Worm (Caenorhabditis elegans) whole organism, L3 larva: Measurements from ENCODE around the gene atic-1.

ENCODE experiments used
- R02D3.7 ChIP-seq: fragments of 150-350 bp; optimal IDR thresholded peaks from 2 replicates; lab custom pipeline; 2014; ENCODE audit warnings: missing biosample characterization, missing genetic modification characterization
- ZK546.5 ChIP-seq: sonication (generic microtip); optimal IDR thresholded peaks from 2 replicates; lab custom pipeline; 2017; ENCODE audit warnings: missing biosample characterization, missing genetic modification characterization
- aly-2 ChIP-seq: fragments of 150-350 bp; optimal IDR thresholded peaks from 2 replicates; lab custom pipeline; 2014; ENCODE audit warnings: missing biosample characterization, missing genetic modification characterization
- ama-1 ChIP-seq: fragments of 150-350 bp; optimal IDR thresholded peaks from 2 replicates; lab custom pipeline; 2018
- ceh-82 ChIP-seq: fragments of 150-350 bp; optimal IDR thresholded peaks from 2 replicates; lab custom pipeline; 2014; ENCODE audit warnings: missing biosample characterization, missing genetic modification characterization
- ceh-9 ChIP-seq: sonication (generic microtip); optimal IDR thresholded peaks from 2 replicates; lab custom pipeline; 2018; ENCODE audit warnings: missing biosample characterization, missing genetic modification characterization
- egl-27 ChIP-seq: sonication (generic microtip); optimal IDR thresholded peaks from 4 replicates; lab custom pipeline; 2017; ENCODE audit warnings: missing biosample characterization, missing genetic modification reagents, missing genetic modification characterization
- egl-5 ChIP-seq: fragments of 150-350 bp; optimal IDR thresholded peaks from 2 replicates; lab custom pipeline; 2017; ENCODE audit warnings: missing biosample characterization, missing genetic modification reagents, missing genetic modification characterization, inconsistent platforms
- elt-1 ChIP-seq: fragments of 150-350 bp; optimal IDR thresholded peaks from 2 replicates; lab custom pipeline; 2014; ENCODE audit warnings: missing biosample characterization, missing genetic modification characterization
- elt-2 ChIP-seq: sonication (generic microtip); optimal IDR thresholded peaks from 2 replicates; lab custom pipeline; 2016; ENCODE audit warnings: missing genetic modification reagents, mild to moderate bottlenecking, missing genetic modification characterization, missing compliant biosample characterization
- elt-3 ChIP-seq, 3 experiments: fragments of 150-350 bp in 1 of 3; sonication (generic microtip) in 2 of 3; optimal IDR thresholded peaks; 2 replicates in 2 of 3; 4 replicates in 1 of 3; lab custom pipeline; 2014 to 2017; ENCODE audit warnings: missing biosample characterization in 3 of 3, missing genetic modification characterization in 3 of 3
- eor-1 ChIP-seq, 2 experiments: fragments of 150-350 bp; optimal IDR thresholded peaks; 2 replicates each; lab custom pipeline; 2014 to 2018; ENCODE audit warnings: missing biosample characterization in 2 of 2, missing genetic modification characterization in 2 of 2
- fkh-10 ChIP-seq: sonication (generic microtip); optimal IDR thresholded peaks from 2 replicates; lab custom pipeline; 2017; ENCODE audit warnings: missing biosample characterization, missing genetic modification reagents, missing genetic modification characterization
- fos-1 ChIP-seq: fragments of 150-350 bp; optimal IDR thresholded peaks from 2 replicates; lab custom pipeline; 2014; ENCODE audit warnings: missing biosample characterization, missing genetic modification characterization
- hmg-11 ChIP-seq: sonication (generic microtip); optimal IDR thresholded peaks from 2 replicates; lab custom pipeline; 2016; ENCODE audit warnings: missing genetic modification characterization, missing compliant biosample characterization
- jun-1 ChIP-seq: fragments of 150-350 bp; optimal IDR thresholded peaks from 2 replicates; lab custom pipeline; 2014; ENCODE audit warnings: missing biosample characterization, missing genetic modification reagents, missing genetic modification characterization
- lin-15B ChIP-seq: fragments of 150-350 bp; optimal IDR thresholded peaks from 2 replicates; lab custom pipeline; 2014; ENCODE audit warnings: missing biosample characterization, missing genetic modification characterization
- lin-39 ChIP-seq: fragments of 150-350 bp; optimal IDR thresholded peaks from 2 replicates; lab custom pipeline; 2018; ENCODE audit warnings: missing biosample characterization, missing genetic modification reagents, missing genetic modification characterization
- lsy-12 ChIP-seq: sonication (generic microtip); optimal IDR thresholded peaks from 2 replicates; lab custom pipeline; 2016; ENCODE audit warnings: mild to moderate bottlenecking, missing genetic modification characterization, missing compliant biosample characterization
- mml-1 ChIP-seq: fragments of 150-350 bp; sonication (generic microtip); optimal IDR thresholded peaks from 3 replicates; lab custom pipeline; 2014; ENCODE audit warnings: missing biosample characterization, missing genetic modification characterization
- nfya-1 ChIP-seq: sonication (generic microtip); optimal IDR thresholded peaks from 2 replicates; lab custom pipeline; 2017; ENCODE audit warnings: missing genetic modification characterization, mild to moderate bottlenecking, missing compliant biosample characterization, antibody characterized with exemption, moderate library complexity; ENCODE audit not compliant: insufficient read depth
- nhr-12 ChIP-seq: fragments of 150-350 bp; optimal IDR thresholded peaks from 2 replicates; lab custom pipeline; 2014; ENCODE audit warnings: missing biosample characterization, missing genetic modification characterization
- nhr-23 ChIP-seq: fragments of 150-350 bp; optimal IDR thresholded peaks from 2 replicates; lab custom pipeline; 2014; ENCODE audit warnings: missing biosample characterization, missing genetic modification reagents, missing genetic modification characterization
- nhr-237 ChIP-seq: fragments of 150-350 bp; optimal IDR thresholded peaks from 2 replicates; lab custom pipeline; 2014; ENCODE audit warnings: missing biosample characterization, missing genetic modification characterization
- nhr-25 ChIP-seq: sonication (generic microtip); optimal IDR thresholded peaks from 2 replicates; lab custom pipeline; 2017; ENCODE audit warnings: missing biosample characterization, missing genetic modification characterization
- nhr-43 ChIP-seq: sonication (generic microtip); optimal IDR thresholded peaks from 2 replicates; lab custom pipeline; 2016; ENCODE audit warnings: mild to moderate bottlenecking, missing genetic modification characterization, missing compliant biosample characterization; ENCODE audit not compliant: poor library complexity, severe bottlenecking
- nhr-67 ChIP-seq: fragments of 150-350 bp; optimal IDR thresholded peaks from 2 replicates; lab custom pipeline; 2014; ENCODE audit warnings: missing biosample characterization, missing genetic modification characterization
- nhr-76 ChIP-seq: fragments of 150-350 bp; sonication (generic microtip); optimal IDR thresholded peaks from 5 replicates; lab custom pipeline; 2014; ENCODE audit warnings: missing biosample characterization, missing genetic modification characterization
- nhr-77 ChIP-seq: fragments of 150-350 bp; optimal IDR thresholded peaks from 2 replicates; lab custom pipeline; 2014; ENCODE audit warnings: missing biosample characterization, missing genetic modification characterization
- pha-4 ChIP-seq: fragments of 150-350 bp; optimal IDR thresholded peaks from 2 replicates; lab custom pipeline; 2014; ENCODE audit warnings: missing biosample characterization, missing genetic modification reagents, missing genetic modification characterization
- pqm-1 ChIP-seq: fragments of 150-350 bp; optimal IDR thresholded peaks from 2 replicates; lab custom pipeline; 2017; ENCODE audit warnings: missing biosample characterization, missing genetic modification characterization, inconsistent platforms
- skn-1 ChIP-seq: fragments of 150-350 bp; optimal IDR thresholded peaks from 2 replicates; lab custom pipeline; 2014; ENCODE audit warnings: missing biosample characterization, missing genetic modification characterization
- snpc-4 ChIP-seq: fragments of 150-350 bp; optimal IDR thresholded peaks from 2 replicates; lab custom pipeline; 2014; ENCODE audit warnings: missing biosample characterization, missing genetic modification characterization
- tbx-2 ChIP-seq: sonication (generic microtip); optimal IDR thresholded peaks from 2 replicates; lab custom pipeline; 2016; ENCODE audit warnings: mild to moderate bottlenecking, missing genetic modification characterization, missing compliant biosample characterization
- zag-1 ChIP-seq: fragments of 150-350 bp; optimal IDR thresholded peaks from 2 replicates; lab custom pipeline; 2014; ENCODE audit warnings: missing biosample characterization, missing genetic modification characterization
- ztf-11 ChIP-seq: fragments of 150-350 bp; optimal IDR thresholded peaks from 2 replicates; lab custom pipeline; 2014; ENCODE audit warnings: missing biosample characterization, missing genetic modification characterization
- ztf-4 ChIP-seq: fragments of 150-350 bp; optimal IDR thresholded peaks from 2 replicates; lab custom pipeline; 2014; ENCODE audit warnings: missing biosample characterization, missing genetic modification characterization

The atic-1 gene

ce11 chrIV:7897443-7897842, 15.6 kb downstream of the atic-1 start, which contains the start of gene ilys-4:
Gene ilys-4 (minus strand): TSS chrIV:7897543.
- TF ChIP-seq eor-1 (tag; optimal IDR thresholded peaks at IDR 0.05; lab: Kevin White, UChicago) (no peak), ztf-4 (tag; lab: Kevin White, UChicago) (no peak), lin-39 (tag; lab: Kevin White, UChicago) (peak; percentile 62), pha-4 (tag; lab: Kevin White, UChicago) (no peak), nhr-76 (tag; lab: Kevin White, UChicago) (no peak)
- TF ChIP-seq, all 47 proteins: peak for 1

- TF ChIP-seq nhr-77 (tag; lab: Kevin White, UChicago) (no peak), fkh-10 (GFP tag; lab: Kevin White, UChicago) (peak; percentile 74)
- TF ChIP-seq, all 47 proteins: peak for 1
These were observed 16.1 kb downstream of the atic-1 start for ce11 chrIV:7897953-7898352.

- TF ChIP-seq elt-2 (tag; lab: Kevin White, UChicago) (peak; percentile 79), nhr-67 (tag; lab: Kevin White, UChicago) (no peak), pha-4 (tag; lab: Kevin White, UChicago) (peak; percentile 42), pqm-1 (tag; lab: Kevin White, UChicago) (peak; percentile 75)
- TF ChIP-seq, all 47 proteins: peak for 3
These were observed 16.7 kb downstream of the atic-1 start for ce11 chrIV:7898489-7898888.

ce11 chrIV:7902221-7902904, 20.5 kb downstream of the atic-1 start, which contains the start of gene arp-11:
Gene arp-11 (minus strand): TSS chrIV:7902271.
- TF ChIP-seq nhr-77 (tag; lab: Kevin White, UChicago) (no peak), fos-1 (tag; lab: Kevin White, UChicago) (no peak), nhr-25 (tag; lab: Kevin White, UChicago) (peak; percentile 75), nhr-23 (tag; lab: Kevin White, UChicago) (peak; percentile 71), ceh-9 (tag; lab: Kevin White, UChicago) (no peak), ZK546.5 (tag; lab: Kevin White, UChicago) (no peak), snpc-4 (peak; percentile 53), lsy-12 (tag; lab: Kevin White, UChicago) (peak; percentile 54), skn-1 (tag; lab: Kevin White, UChicago) (no peak), nhr-76 (tag; lab: Kevin White, UChicago) (no peak), elt-3 (tag; optimal IDR thresholded peaks at IDR 0.05; lab: Kevin White, UChicago) (no peak), ama-1 (lab: Kevin White, UChicago) (no peak), egl-27 (tag; lab: Kevin White, UChicago) (no peak), lin-15B (tag; lab: Kevin White, UChicago) (peak; percentile 70), zag-1 (tag; lab: Kevin White, UChicago) (no peak), eor-1 (tag; optimal IDR thresholded peaks at IDR 0.05; lab: Kevin White, UChicago) (no peak), pha-4 (tag; lab: Kevin White, UChicago) (peak; percentile 92), ztf-11 (no peak), elt-1 (tag; lab: Kevin White, UChicago) (no peak), hmg-11 (peak; percentile 49), aly-2 (no peak), tbx-2 (tag; lab: Kevin White, UChicago) (no peak), jun-1 (tag; lab: Kevin White, UChicago) (peak; percentile 69), nhr-43 (tag; lab: Kevin White, UChicago) (peak; percentile 11), lin-39 (tag; lab: Kevin White, UChicago) (peak; percentile 15), nhr-12 (tag; lab: Kevin White, UChicago) (no peak), pqm-1 (tag; lab: Kevin White, UChicago) (peak; percentile 84), egl-5 (tag; lab: Kevin White, UChicago) (peak; percentile 61), ceh-82 (tag; lab: Kevin White, UChicago) (no peak), nfya-1 (peak; percentile 90), ztf-4 (tag; lab: Kevin White, UChicago) (no peak), mml-1 (tag; lab: Kevin White, UChicago) (no peak), nhr-67 (tag; lab: Kevin White, UChicago) (no peak), elt-2 (tag; lab: Kevin White, UChicago) (peak; percentile 96), R02D3.7 (tag; lab: Kevin White, UChicago) (no peak), nhr-237 (tag; lab: Kevin White, UChicago) (no peak)
- TF ChIP-seq, all 47 proteins: peak for 14
